Fruit fly (Drosophila melanogaster): ENCODE results near the gene SMC1.

SMC1 gene

DNA sequence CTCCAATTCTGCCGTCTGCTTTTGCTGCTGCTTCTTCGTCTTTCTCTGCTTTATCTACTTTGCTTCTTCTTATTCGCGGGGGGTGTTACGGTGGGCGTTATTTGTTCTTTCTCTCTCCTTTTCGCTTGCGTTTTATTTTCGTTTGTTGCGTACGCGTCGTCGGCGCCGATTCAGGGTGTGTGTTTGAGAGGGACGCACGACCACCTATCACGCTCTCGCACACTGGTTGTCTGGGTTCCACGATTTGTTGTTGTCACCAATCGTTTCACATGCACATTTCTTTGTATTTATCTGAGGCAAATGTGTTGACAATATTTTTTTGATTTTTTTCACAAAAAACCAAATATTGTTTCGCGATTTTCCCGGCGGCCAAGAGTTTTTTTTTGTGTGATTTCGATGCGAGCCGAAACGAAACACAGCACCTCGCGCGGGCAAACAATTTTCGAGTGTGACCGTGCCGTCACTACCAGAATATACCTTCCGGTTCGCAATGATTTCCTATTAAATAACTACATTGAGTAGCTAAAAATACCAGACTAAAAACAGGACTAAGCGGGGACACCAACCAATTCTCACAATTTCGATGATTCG lies 47.3 kb downstream of the SMC1 start, which contains the start of gene Syx1A:
Syx1A (minus strand) TSS at position 452 of the 591 bp plus-strand sequence.
- peak; percentile 89 for TF ChIP-seq fkh (GFP tag; optimal IDR thresholded peaks at IDR 0.05)
- no peak for TF ChIP-seq CG1621 (tag; optimal IDR thresholded peaks at IDR 0.05)
- no peak for TF ChIP-seq net (GFP tag; optimal IDR thresholded peaks at IDR 0.05)
- no peak for TF ChIP-seq spab (GFP tag; optimal IDR thresholded peaks at IDR 0.05)
- TF ChIP-seq CG31627 (GFP tag; optimal IDR thresholded peaks at IDR 0.05) = no peak
- no peak for TF ChIP-seq CG10669 (GFP tag; optimal IDR thresholded peaks at IDR 0.05)
- TF ChIP-seq CG16779 (tag; optimal IDR thresholded peaks at IDR 0.05) = peak; percentile 61
- no peak for TF ChIP-seq Ets96B (tag; optimal IDR thresholded peaks at IDR 0.05)
- no peak for TF ChIP-seq CG9139 (GFP tag; optimal IDR thresholded peaks at IDR 0.05)
- no peak for TF ChIP-seq CG8632 (GFP tag; optimal IDR thresholded peaks at IDR 0.05)
- TF ChIP-seq cyc (GFP tag; optimal IDR thresholded peaks at IDR 0.05) = no peak
- no peak for TF ChIP-seq Sox15 (GFP tag; optimal IDR thresholded peaks at IDR 0.05)
- TF ChIP-seq CG11294 (GFP tag; IDR thresholded peaks at IDR 0.05) = no peak
- no peak for TF ChIP-seq CG6792 (GFP tag; optimal IDR thresholded peaks at IDR 0.05)
- TF ChIP-seq topi (GFP tag; optimal IDR thresholded peaks at IDR 0.05) = peak; percentile 27
- TF ChIP-seq Sox14 (GFP tag; optimal IDR thresholded peaks at IDR 0.05) = peak; percentile 47
- TF ChIP-seq CG11762 (GFP tag; optimal IDR thresholded peaks at IDR 0.05; ENCODE audit: insufficient read depth) = no peak
- TF ChIP-seq CG6276 (GFP tag; optimal IDR thresholded peaks at IDR 0.05) = peak; percentile 22
- no peak for TF ChIP-seq CG6163 (GFP tag; IDR thresholded peaks at IDR 0.05)
- TF ChIP-seq Met (GFP tag; optimal IDR thresholded peaks at IDR 0.05) = no peak
- TF ChIP-seq Sox102F (GFP tag; optimal IDR thresholded peaks at IDR 0.05) = peak; percentile 2
- no peak for TF ChIP-seq Hr38 (GFP tag; optimal IDR thresholded peaks at IDR 0.05)
- TF ChIP-seq pdm3 (GFP tag; optimal IDR thresholded peaks at IDR 0.05) = no peak
- TF ChIP-seq vri (GFP tag; optimal IDR thresholded peaks at IDR 0.05) = peak; percentile 21
- TF ChIP-seq OdsH (GFP tag; optimal IDR thresholded peaks at IDR 0.05) = no peak
- TF ChIP-seq Eip75B (GFP tag; optimal IDR thresholded peaks at IDR 0.05) = peak; percentile 8
- no peak for TF ChIP-seq CG3032 (tag; optimal IDR thresholded peaks at IDR 0.05)
- TF ChIP-seq salr (GFP tag; optimal IDR thresholded peaks at IDR 0.05) = no peak
- TF ChIP-seq CG11902 (GFP tag; optimal IDR thresholded peaks at IDR 0.05) = no peak
- no peak for TF ChIP-seq dac (GFP tag; optimal IDR thresholded peaks at IDR 0.05)
- peak; percentile 12 for TF ChIP-seq CG32006 (GFP tag; optimal IDR thresholded peaks at IDR 0.05)
- no peak for TF ChIP-seq Ets21C (GFP tag; optimal IDR thresholded peaks at IDR 0.05)
- no peak for TF ChIP-seq dsx (GFP tag; optimal IDR thresholded peaks at IDR 0.05; ENCODE audit: poor library complexity, severe bottlenecking)
- no peak for TF ChIP-seq CG8119 (GFP tag; IDR thresholded peaks at IDR 0.05)
- no peak for TF ChIP-seq CG7368 (GFP tag; optimal IDR thresholded peaks at IDR 0.05)
- TF ChIP-seq CG4318 (GFP tag; optimal IDR thresholded peaks at IDR 0.05) = no peak
- no peak for TF ChIP-seq CG8319 (GFP tag; optimal IDR thresholded peaks at IDR 0.05)
- TF ChIP-seq esn (GFP tag; optimal IDR thresholded peaks at IDR 0.05) = peak; percentile 39
- TF ChIP-seq acj6 (GFP tag; optimal IDR thresholded peaks at IDR 0.05) = no peak
- no peak for TF ChIP-seq Smox (GFP tag; optimal IDR thresholded peaks at IDR 0.05)
- no peak for TF ChIP-seq CG10631 (GFP tag; optimal IDR thresholded peaks at IDR 0.05)
- TF ChIP-seq Blimp-1 (GFP tag; optimal IDR thresholded peaks at IDR 0.05) = no peak
- peak; percentile 61 for TF ChIP-seq CG6854 (GFP tag; optimal IDR thresholded peaks at IDR 0.05)
- peak; percentile 37 for TF ChIP-seq CG34406 (GFP tag; optimal IDR thresholded peaks at IDR 0.05)
- TF ChIP-seq Hr39 (GFP tag; optimal IDR thresholded peaks at IDR 0.05) = no peak
- no peak for TF ChIP-seq Lpt (GFP tag; optimal IDR thresholded peaks at IDR 0.05)
- peak; percentile 7 for TF ChIP-seq CG6808 (GFP tag; optimal IDR thresholded peaks at IDR 0.05)
- no peak for TF ChIP-seq Eip93F (GFP tag; optimal IDR thresholded peaks at IDR 0.05)
- TF ChIP-seq Hr4 (GFP tag; optimal IDR thresholded peaks at IDR 0.05) = no peak
- TF ChIP-seq achi (GFP tag; optimal IDR thresholded peaks at IDR 0.05) = no peak
- TF ChIP-seq eg (GFP tag; IDR thresholded peaks at IDR 0.05) = no peak
- no peak for TF ChIP-seq svp (GFP tag)

Measured in whole organism, prepupa.